Fruit fly (Drosophila melanogaster): ENCODE data around the gene Mat89Ba.

The Mat89Ba gene

dm6 chr3R:16224415-16225165 lies 47.6 kb downstream of the Mat89Ba start (continued):
- TF ChIP-seq CG17186 (GFP tag; optimal IDR thresholded peaks at IDR 0.05) (peak; percentile 87), Xrp1 (GFP tag; IDR thresholded peaks at IDR 0.05) (no peak), E2f2 (GFP tag; IDR thresholded peaks at IDR 0.05) (no peak), gro (GFP tag; optimal IDR thresholded peaks at IDR 0.05) (peak; percentile 97), exex (tag; optimal IDR thresholded peaks at IDR 0.05) (peak; percentile 75), CG4404 (GFP tag; IDR thresholded peaks at IDR 0.05) (no peak), Doc3 (GFP tag; IDR thresholded peaks at IDR 0.05; ENCODE audit: partially characterized antibody) (no peak), bsh (GFP tag; optimal IDR thresholded peaks at IDR 0.05) (peak; percentile 91 to 99), CG11085 (GFP tag; IDR thresholded peaks at IDR 0.05) (no peak), CG11456 (GFP tag; IDR thresholded peaks at IDR 0.05) (no peak), Optix (GFP tag; IDR thresholded peaks at IDR 0.05) (no peak), org-1 (GFP tag; optimal IDR thresholded peaks at IDR 0.05) (peak; percentile 97), salm (tag; optimal IDR thresholded peaks at IDR 0.05) (peak; percentile 97), fru (optimal IDR thresholded peaks at IDR 0.05) (no peak), CG10543 (GFP tag; optimal IDR thresholded peaks at IDR 0.05) (peak; percentile 90), CG6272 (GFP tag; IDR thresholded peaks at IDR 0.05) (peak; percentile 96), CG1832 (GFP tag; optimal IDR thresholded peaks at IDR 0.05) (no peak), CG13624 (GFP tag; optimal IDR thresholded peaks at IDR 0.05) (peak; percentile 98), dmrt11E (tag; optimal IDR thresholded peaks at IDR 0.05) (peak; percentile 97), CG10654 (GFP tag; optimal IDR thresholded peaks at IDR 0.05) (peak; percentile 96), Doc2 (GFP tag; IDR thresholded peaks at IDR 0.05) (no peak), Sin3A (optimal IDR thresholded peaks at IDR 0.05) (no peak), inv (GFP tag; IDR thresholded peaks at IDR 0.05; ENCODE audit: partially characterized antibody) (no peak), CG3847 (GFP tag; IDR thresholded peaks at IDR 0.05) (no peak), CG10431 (GFP tag; optimal IDR thresholded peaks at IDR 0.05) (peak; percentile 95), Fer1 (GFP tag; optimal IDR thresholded peaks at IDR 0.05) (peak; percentile 99), prd (optimal IDR thresholded peaks at IDR 0.05) (no peak), prd (GFP tag; IDR thresholded peaks at IDR 0.05) (no peak), Rfx (GFP tag; IDR thresholded peaks at IDR 0.05) (no peak), ase (GFP tag; IDR thresholded peaks at IDR 0.05) (no peak), Opbp (GFP tag; IDR thresholded peaks at IDR 0.05; ENCODE audit: partially characterized antibody) (no peak), Hr3 (GFP tag; optimal IDR thresholded peaks at IDR 0.05) (peak; percentile 96), Hand (GFP tag; optimal IDR thresholded peaks at IDR 0.05) (peak; percentile 97), Asciz (GFP tag; optimal IDR thresholded peaks at IDR 0.05) (peak; percentile 98), Kr (GFP tag; optimal IDR thresholded peaks at IDR 0.05) (peak; percentile 61), D19A (tag; optimal IDR thresholded peaks at IDR 0.05) (peak; percentile 96), CG32772 (GFP tag; IDR thresholded peaks at IDR 0.05) (no peak), trem (tag; optimal IDR thresholded peaks at IDR 0.05) (peak; percentile 95), caup (GFP tag; optimal IDR thresholded peaks at IDR 0.05; ENCODE audit: severe bottlenecking) (peak; percentile 97), HLH3B (GFP tag; IDR thresholded peaks at IDR 0.05) (no peak), CG2678 (tag; optimal IDR thresholded peaks at IDR 0.05) (peak; percentile 99), lab (GFP tag; optimal IDR thresholded peaks at IDR 0.05) (peak; percentile 99), CG8281 (tag; optimal IDR thresholded peaks at IDR 0.05) (peak; percentile 86), Antp (GFP tag; optimal IDR thresholded peaks at IDR 0.05) (peak; percentile 97), repo (GFP tag; optimal IDR thresholded peaks at IDR 0.05) (peak; percentile 96), Side (GFP tag; optimal IDR thresholded peaks at IDR 0.05) (peak; percentile 98), h (optimal IDR thresholded peaks at IDR 0.05) (no peak), CG4730 (GFP tag; IDR thresholded peaks at IDR 0.05) (no peak), Deaf1 (tag; optimal IDR thresholded peaks at IDR 0.05) (peak; percentile 96), CG31441 (GFP tag; IDR thresholded peaks at IDR 0.05) (no peak), Hmx (GFP tag; optimal IDR thresholded peaks at IDR 0.05) (peak; percentile 91)
